Worm (Caenorhabditis elegans) whole organism, L4 larva: ENCODE results near the gene C34B4.4.
A peak's percentile ranks its signal among the peaks of the same experiment; 100 is the strongest.

Experiments
- ceh-62 ChIP-seq: sonication (generic microtip); optimal IDR thresholded peaks from 2 replicates; lab custom pipeline; 2017; ENCODE audit warnings: missing biosample characterization, missing genetic modification characterization
- ceh-82 ChIP-seq: sonication (generic microtip); optimal IDR thresholded peaks from 2 replicates; lab custom pipeline; 2017; ENCODE audit warnings: missing biosample characterization, missing genetic modification characterization
- daf-8 ChIP-seq: fragments of 200-800 bp; sonication (Bioruptor generic); IDR thresholded peaks from 2 replicates; pipeline ENCODE4 v1.3.6; 2022; ENCODE audit warnings: missing genetic modification characterization, missing compliant biosample characterization
- lin-39 ChIP-seq: fragments of 150-350 bp; optimal IDR thresholded peaks from 2 replicates; lab custom pipeline; 2014; ENCODE audit warnings: missing biosample characterization, missing genetic modification reagents, missing genetic modification characterization
- lsy-2 ChIP-seq, 2 experiments: fragments of 150-350 bp in 1 of 2; sonication (generic microtip) in 1 of 2; optimal IDR thresholded peaks; 2 replicates each; lab custom pipeline; 2014 to 2017; ENCODE audit warnings: missing biosample characterization in 2 of 2, missing genetic modification characterization in 2 of 2
- mes-2 ChIP-seq: sonication (generic microtip); optimal IDR thresholded peaks from 2 replicates; lab custom pipeline; 2016; ENCODE audit warnings: missing genotype, mild to moderate bottlenecking, missing genetic modification characterization, missing compliant biosample characterization; ENCODE audit not compliant: poor library complexity, severe bottlenecking
- nhr-11 ChIP-seq: fragments of 150-350 bp; optimal IDR thresholded peaks from 2 replicates; lab custom pipeline; 2014; ENCODE audit warnings: missing biosample characterization, missing genetic modification characterization
- unc-130 ChIP-seq: sonication (generic microtip); optimal IDR thresholded peaks from 2 replicates; lab custom pipeline; 2016; ENCODE audit warnings: missing genetic modification reagents, missing genetic modification characterization, missing compliant biosample characterization
- zag-1 ChIP-seq: fragments of 150-350 bp; optimal IDR thresholded peaks from 2 replicates; lab custom pipeline; 2014; ENCODE audit warnings: missing biosample characterization, missing genetic modification characterization

ce11 chrV:13085917-13086552, 4.2 kb upstream of the C34B4.4 start:
- no peak for TF ChIP-seq ceh-62 (tag; lab: Kevin White, UChicago)
- peak; percentile 37 to 72 for TF ChIP-seq lsy-2 (tag; optimal IDR thresholded peaks at IDR 0.05; lab: Kevin White, UChicago)
- TF ChIP-seq daf-8: no peak
- TF ChIP-seq unc-130: no peak
- TF ChIP-seq nhr-11 (tag; lab: Kevin White, UChicago): peak; percentile 81
- TF ChIP-seq lin-39 (tag; lab: Kevin White, UChicago): no peak
- TF ChIP-seq zag-1 (tag; lab: Kevin White, UChicago): no peak
- TF ChIP-seq mes-2 (tag; lab: Kevin White, UChicago): peak; percentile 50
- TF ChIP-seq ceh-82 (tag; lab: Kevin White, UChicago): no peak
